Fruit fly (Drosophila melanogaster) whole organism, embryonic: ENCODE measurements around the gene mRpS18B.

Experiments used
- CG11695 ChIP-seq: fragments of 200-800 bp; sonication (Bioruptor generic); IDR thresholded peaks from 3 replicates; pipeline ENCODE4 v1.3.6; 2022; ENCODE audit warnings: missing biosample characterization, missing genetic modification characterization
- CG13624 ChIP-seq: fragments of 200-800 bp; sonication (Bioruptor generic); optimal IDR thresholded peaks from 2 replicates; lab custom pipeline; 2016; ENCODE audit warnings: missing biosample characterization, missing genetic modification characterization
- CG14441 ChIP-seq: fragments of 200-800 bp; sonication (Bioruptor generic); IDR thresholded peaks from 2 replicates; pipeline ENCODE4 v1.3.6; 2022; ENCODE audit warnings: missing biosample characterization, missing genetic modification characterization
- CG15514 ChIP-seq: fragments of 200-800 bp; sonication (Bioruptor generic); optimal IDR thresholded peaks from 3 replicates; lab custom pipeline; 2017; ENCODE audit warnings: missing biosample characterization, missing genetic modification characterization, mild to moderate bottlenecking, moderate library complexity, missing genetic modification reagents
- CG15601 ChIP-seq: fragments of 200-800 bp; sonication (Bioruptor generic); optimal IDR thresholded peaks from 3 replicates; lab custom pipeline; 2019; ENCODE audit warnings: missing biosample characterization, mild to moderate bottlenecking, missing genetic modification characterization, moderate library complexity
- CG1603 ChIP-seq: fragments of 200-800 bp; sonication (Bioruptor generic); optimal IDR thresholded peaks from 2 replicates; lab custom pipeline; 2019; ENCODE audit warnings: missing biosample characterization, mild to moderate bottlenecking, missing genetic modification characterization, moderate library complexity
- CG1647 ChIP-seq: fragments of 200-800 bp; sonication (Bioruptor generic); optimal IDR thresholded peaks from 3 replicates; lab custom pipeline; 2016; ENCODE audit warnings: missing biosample characterization, missing genetic modification characterization
- CG2120 ChIP-seq: fragments of 200-800 bp; sonication (Bioruptor generic); optimal IDR thresholded peaks from 3 replicates; lab custom pipeline; 2016; ENCODE audit warnings: missing biosample characterization, missing genetic modification characterization
- CG3726 ChIP-seq: fragments of 200-800 bp; sonication (Bioruptor generic); IDR thresholded peaks from 3 replicates; pipeline ENCODE4, ENCODE4 v1.3.6; 2022; ENCODE audit warnings: missing biosample characterization, missing genetic modification characterization
- CG6175 ChIP-seq: fragments of 200-800 bp; sonication (Bioruptor generic); IDR thresholded peaks from 3 replicates; pipeline ENCODE4 v1.3.6; 2022; ENCODE audit warnings: missing biosample characterization, missing genetic modification characterization
- CG6272 ChIP-seq: fragments of 200-800 bp; sonication (Bioruptor generic); IDR thresholded peaks from 2 replicates; pipeline ENCODE4 v1.3.6; 2022; ENCODE audit warnings: missing biosample characterization, missing genetic modification characterization
- CG6791 ChIP-seq: fragments of 200-800 bp; sonication (Bioruptor generic); IDR thresholded peaks from 3 replicates; pipeline ENCODE4 v1.3.6; 2022; ENCODE audit warnings: missing biosample characterization, missing genetic modification characterization; ENCODE audit not compliant: partially characterized antibody
- CG7357 ChIP-seq: fragments of 200-800 bp; sonication (Bioruptor generic); IDR thresholded peaks from 3 replicates; pipeline ENCODE4 v1.3.6; 2022; ENCODE audit warnings: missing biosample characterization, missing genetic modification characterization
- CG8944 ChIP-seq: fragments of 200-800 bp; sonication (Bioruptor generic); optimal IDR thresholded peaks from 3 replicates; lab custom pipeline; 2016; ENCODE audit warnings: missing biosample characterization, missing genetic modification characterization
- CG9876 ChIP-seq: fragments of 200-800 bp; sonication (Bioruptor generic); optimal IDR thresholded peaks from 2 replicates; lab custom pipeline; 2016; ENCODE audit warnings: missing biosample characterization, missing genetic modification characterization
- CoRest ChIP-seq: fragments of 200-800 bp; sonication (Bioruptor generic); optimal IDR thresholded peaks from 3 replicates; lab custom pipeline; 2018; ENCODE audit warnings: missing biosample characterization, mild to moderate bottlenecking, missing genetic modification characterization, moderate library complexity
- ERR ChIP-seq: fragments of 200-800 bp; sonication (Bioruptor generic); optimal IDR thresholded peaks from 2 replicates; lab custom pipeline; 2016; ENCODE audit warnings: missing biosample characterization, missing genetic modification characterization
- Fer1 ChIP-seq: fragments of 200-800 bp; sonication (Bioruptor generic); optimal IDR thresholded peaks from 2 replicates; lab custom pipeline; 2017; ENCODE audit warnings: missing biosample characterization, mild to moderate bottlenecking, missing genetic modification characterization
- Gug ChIP-seq: fragments of 200-800 bp; sonication (Bioruptor generic); IDR thresholded peaks from 4 replicates; pipeline ENCODE4 v1.3.6; 2022; ENCODE audit warnings: missing biosample characterization, missing genetic modification characterization
- H15 ChIP-seq: fragments of 200-800 bp; sonication (Bioruptor generic); IDR thresholded peaks from 3 replicates; pipeline ENCODE4 v1.3.6; 2022; ENCODE audit warnings: missing biosample characterization, missing genetic modification characterization
- Hey ChIP-seq: fragments of 200-800 bp; sonication (Bioruptor generic); optimal IDR thresholded peaks from 3 replicates; lab custom pipeline; 2018; ENCODE audit warnings: missing biosample characterization, mild to moderate bottlenecking, missing genetic modification characterization
- Hmr ChIP-seq: fragments of 200-800 bp; sonication (Bioruptor generic); optimal IDR thresholded peaks from 3 replicates; lab custom pipeline; 2017; ENCODE audit warnings: mild to moderate bottlenecking, missing biosample characterization, missing genetic modification reagents, missing genetic modification characterization
- Hr51 ChIP-seq, 2 experiments: fragments of 200-800 bp; sonication (Bioruptor generic); optimal IDR thresholded peaks; 2 replicates in 1 of 2; 3 replicates in 1 of 2; lab custom pipeline; 2016 to 2018; ENCODE audit warnings: missing biosample characterization in 2 of 2, missing genetic modification characterization in 2 of 2, mild to moderate bottlenecking in 1 of 2, moderate library complexity in 1 of 2
- Lim3 ChIP-seq: fragments of 200-800 bp; sonication (Bioruptor generic); IDR thresholded peaks from 2 replicates; pipeline ENCODE4 v1.3.6; 2022; ENCODE audit warnings: missing biosample characterization, missing genetic modification characterization
- Med ChIP-seq: fragments of 200-800 bp; sonication (Bioruptor generic); peaks from one replicate; lab custom pipeline; 2016; ENCODE audit warnings: missing biosample characterization, missing genetic modification characterization, mild to moderate bottlenecking, inconsistent platforms, moderate library complexity
- Ssrp ChIP-seq: fragments of 200-800 bp; sonication (Bioruptor generic); optimal IDR thresholded peaks from 2 replicates; lab custom pipeline; 2018; ENCODE audit warnings: missing biosample characterization, mild to moderate bottlenecking, missing genetic modification characterization, moderate library complexity
- Xrp1 ChIP-seq: fragments of 200-800 bp; sonication (Bioruptor generic); IDR thresholded peaks from 2 replicates; pipeline ENCODE4 v1.3.6; 2022; ENCODE audit warnings: missing biosample characterization, missing genetic modification characterization
- bcd ChIP-seq: fragments of 200-800 bp; sonication (Bioruptor generic); optimal IDR thresholded peaks from 2 replicates; lab custom pipeline; 2017; ENCODE audit warnings: missing biosample characterization, mild to moderate bottlenecking, missing genetic modification characterization
- caup ChIP-seq: fragments of 200-800 bp; sonication (Bioruptor generic); optimal IDR thresholded peaks from 3 replicates; lab custom pipeline; 2017; ENCODE audit warnings: missing biosample characterization, mild to moderate bottlenecking, missing genetic modification characterization, moderate library complexity; ENCODE audit not compliant: severe bottlenecking
- ci ChIP-seq: fragments of 200-800 bp; sonication (Bioruptor generic); IDR thresholded peaks from 3 replicates; pipeline ENCODE4 v1.3.6; 2022; ENCODE audit warnings: missing biosample characterization, missing genetic modification characterization
- dmrt99B ChIP-seq: fragments of 200-800 bp; sonication (Bioruptor generic); optimal IDR thresholded peaks from 2 replicates; lab custom pipeline; 2018; ENCODE audit warnings: missing biosample characterization, mild to moderate bottlenecking, missing genetic modification characterization, moderate library complexity
- emc ChIP-seq: fragments of 200-800 bp; sonication (Bioruptor generic); optimal IDR thresholded peaks from 2 replicates; lab custom pipeline; 2016; ENCODE audit warnings: missing biosample characterization, missing genetic modification characterization
- ems ChIP-seq: fragments of 200-800 bp; sonication (Bioruptor generic); optimal IDR thresholded peaks from 3 replicates; lab custom pipeline; 2016; ENCODE audit warnings: missing biosample characterization, missing genetic modification characterization
- en ChIP-seq: fragments of 200-800 bp; sonication (Bioruptor generic); optimal IDR thresholded peaks from 2 replicates; lab custom pipeline; 2016; ENCODE audit warnings: missing biosample characterization, missing genetic modification characterization
- fd96Cb ChIP-seq: fragments of 200-800 bp; sonication (Bioruptor generic); optimal IDR thresholded peaks from 2 replicates; lab custom pipeline; 2018; ENCODE audit warnings: missing biosample characterization, mild to moderate bottlenecking, missing genetic modification characterization, moderate library complexity
- gfzf ChIP-seq: fragments of 200-800 bp; sonication (Bioruptor generic); optimal IDR thresholded peaks from 2 replicates; lab custom pipeline; 2016; ENCODE audit warnings: missing biosample characterization, mild to moderate bottlenecking, missing genetic modification characterization, moderate library complexity
- grn ChIP-seq: fragments of 200-800 bp; sonication (Bioruptor generic); optimal IDR thresholded peaks from 3 replicates; lab custom pipeline; 2017; ENCODE audit warnings: missing biosample characterization, missing genetic modification characterization
- ind ChIP-seq: fragments of 200-800 bp; sonication (Bioruptor generic); optimal IDR thresholded peaks from 3 replicates; lab custom pipeline; 2016; ENCODE audit warnings: missing biosample characterization, missing genetic modification characterization
- kah ChIP-seq: fragments of 200-800 bp; sonication (Bioruptor generic); optimal IDR thresholded peaks from 2 replicates; lab custom pipeline; 2018; ENCODE audit warnings: missing biosample characterization, mild to moderate bottlenecking, missing genetic modification characterization
- lilli ChIP-seq: fragments of 200-800 bp; sonication (Bioruptor generic); optimal IDR thresholded peaks from 3 replicates; lab custom pipeline; 2016; ENCODE audit warnings: missing biosample characterization, missing genetic modification characterization
- lmd ChIP-seq: fragments of 200-800 bp; sonication (Bioruptor generic); IDR thresholded peaks from 2 replicates; pipeline ENCODE4 v1.3.6; 2022; ENCODE audit warnings: missing biosample characterization, missing genetic modification characterization
- pb ChIP-seq: fragments of 200-800 bp; sonication (Bioruptor generic); optimal IDR thresholded peaks from 3 replicates; lab custom pipeline; 2016; ENCODE audit warnings: missing biosample characterization, missing genetic modification characterization
- ranshi ChIP-seq: fragments of 200-800 bp; sonication (Bioruptor generic); IDR thresholded peaks from 2 replicates; pipeline ENCODE4 v1.3.6; 2022; ENCODE audit warnings: missing biosample characterization, missing genetic modification characterization
- schlank ChIP-seq: fragments of 200-800 bp; sonication (Bioruptor generic); optimal IDR thresholded peaks from 2 replicates; lab custom pipeline; 2018; ENCODE audit warnings: missing biosample characterization, mild to moderate bottlenecking, missing genetic modification characterization
- sd ChIP-seq: fragments of 200-800 bp; sonication (Bioruptor generic); optimal IDR thresholded peaks from 3 replicates; lab custom pipeline; 2018; ENCODE audit warnings: missing biosample characterization, mild to moderate bottlenecking, missing genetic modification characterization, moderate library complexity
- sens ChIP-seq: fragments of 200-800 bp; sonication (Bioruptor generic); peaks from one replicate; lab custom pipeline; 2016; ENCODE audit warnings: missing biosample characterization, missing genetic modification characterization
- sisA ChIP-seq: fragments of 200-800 bp; sonication (Bioruptor generic); IDR thresholded peaks from 2 replicates; pipeline ENCODE4 v1.3.6; 2022; ENCODE audit warnings: missing biosample characterization, missing genetic modification characterization
- sug ChIP-seq: fragments of 200-800 bp; optimal IDR thresholded peaks from 2 replicates; lab custom pipeline; 2019; ENCODE audit warnings: missing biosample characterization, mild to moderate bottlenecking, missing genetic modification characterization, moderate library complexity
- tll ChIP-seq, 2 experiments: fragments of 200-800 bp in 1 of 2; fragments of >200 bp in 1 of 2; sonication (Bioruptor generic) in 1 of 2; optimal IDR thresholded peaks; 2 replicates each; lab custom pipeline; 2017 to 2019; ENCODE audit warnings: missing biosample characterization in 2 of 2, missing genetic modification characterization in 2 of 2, mild to moderate bottlenecking in 1 of 2, moderate library complexity in 1 of 2
- zfh2 ChIP-seq: fragments of 200-800 bp; sonication (Bioruptor generic); optimal IDR thresholded peaks from 2 replicates; lab custom pipeline; 2016; ENCODE audit warnings: missing biosample characterization, missing genetic modification characterization

Gene mRpS18B

DNA sequence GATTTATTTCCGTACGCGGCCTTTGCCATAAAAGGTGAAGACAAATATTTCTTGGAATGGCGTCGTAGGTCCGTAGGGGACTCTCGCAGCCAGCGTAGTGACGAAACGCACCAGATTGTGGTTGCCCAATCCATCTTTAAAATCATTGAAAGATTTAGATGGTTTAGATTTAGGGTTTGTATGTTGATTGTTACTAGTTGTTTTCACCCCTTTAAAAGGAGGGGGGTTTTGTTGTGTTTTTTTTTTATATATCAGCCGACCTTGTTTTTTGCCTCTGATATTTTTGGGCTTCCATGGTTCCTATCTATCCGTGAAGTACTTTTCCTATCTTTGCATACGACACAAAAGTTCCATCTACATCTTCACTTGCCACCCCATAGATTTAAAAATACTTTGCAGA lies 18.2 kb downstream of the mRpS18B start:
- TF ChIP-seq pb (GFP tag; lab: Kevin White, UChicago) (peak; percentile 7), sisA (GFP tag; lab: Robert Waterston, UW) (peak; percentile 21; the same call in 1 of the 2 replicates), H15 (0 out of 3 replicates have a peak, but pooled peaks have one; percentile 26), CG15601 (tag; lab: Kevin White, UChicago) (no peak), dmrt99B (tag; lab: Kevin White, UChicago) (peak; percentile 39), fd96Cb (peak; percentile 9), CG1647 (no peak), schlank (tag; lab: Kevin White, UChicago) (no peak), zfh2 (GFP tag; lab: Kevin White, UChicago) (peak; percentile 71), Xrp1 (0 out of 2 replicates have a peak, but pooled peaks have one; percentile 25), Hey (tag; lab: Kevin White, UChicago) (no peak), CG2120 (GFP tag; lab: Kevin White, UChicago) (peak; percentile 69), CG3726 (GFP tag; lab: Robert Waterston, UW) (0 out of 3 replicates have a peak, but pooled peaks have one; percentile 38), gfzf (GFP tag; lab: Kevin White, UChicago) (no peak), ems (GFP tag; lab: Kevin White, UChicago) (peak; percentile 10), Hr51 (GFP tag; optimal IDR thresholded peaks at IDR 0.05; lab: Kevin White, UChicago) (peak in 1 of 2 experiments; percentile 5), Ssrp (no peak), CG6791 (GFP tag; lab: Robert Waterston, UW) (no peak), sd (tag; lab: Kevin White, UChicago) (peak; percentile 49), tll (GFP tag; optimal IDR thresholded peaks at IDR 0.05; lab: Kevin White, UChicago) (no peak), Hmr (peak; percentile 44), lilli (peak; percentile 15), ci (GFP tag; lab: Robert Waterston, UW) (no peak), sens (GFP tag; lab: Kevin White, UChicago) (peak; percentile 50), CG15514 (GFP tag; lab: Kevin White, UChicago) (peak; percentile 21), ind (GFP tag; lab: Kevin White, UChicago) (peak; percentile 34), CG14441 (peak; percentile 56; the same call in 1 of the 2 replicates), grn (peak; percentile 41), ranshi (GFP tag; lab: Robert Waterston, UW) (0 out of 2 replicates have a peak, but pooled peaks have one; percentile 38), CG8944 (peak; percentile 22), en (GFP tag; lab: Kevin White, UChicago) (peak; percentile 12), ERR (GFP tag; lab: Kevin White, UChicago) (no peak), Gug (GFP tag; lab: Robert Waterston, UW) (0 out of 4 replicates have a peak, but pooled peaks have one; percentile 20), emc (GFP tag; lab: Kevin White, UChicago) (peak; percentile 22), CG11695 (GFP tag; lab: Robert Waterston, UW) (0 out of 3 replicates have a peak, but pooled peaks have one; percentile 7), Med (peak; percentile 47), CoRest (peak; percentile 34), CG1603 (no peak), sug (tag; lab: Kevin White, UChicago) (peak; percentile 47), CG9876 (GFP tag; lab: Kevin White, UChicago) (no peak), bcd (GFP tag; lab: Kevin White, UChicago) (no peak), Lim3 (GFP tag; lab: Robert Waterston, UW) (no peak), lmd (GFP tag; lab: Robert Waterston, UW) (peak; percentile 37), CG13624 (peak; percentile 68), CG6272 (GFP tag; lab: Robert Waterston, UW) (0 out of 2 replicates have a peak, but pooled peaks have one; percentile 12), CG6175 (GFP tag; lab: Robert Waterston, UW) (peak; percentile 50; the same call in 1 of the 3 replicates), CG7357 (GFP tag; lab: Robert Waterston, UW) (no peak), Fer1 (GFP tag; lab: Kevin White, UChicago) (peak; percentile 1), caup (GFP tag; lab: Kevin White, UChicago) (peak; percentile 8), kah (no peak)
